Fruit fly (Drosophila melanogaster): ENCODE measurements around the gene CG31751.

CG31751 gene

DNA sequence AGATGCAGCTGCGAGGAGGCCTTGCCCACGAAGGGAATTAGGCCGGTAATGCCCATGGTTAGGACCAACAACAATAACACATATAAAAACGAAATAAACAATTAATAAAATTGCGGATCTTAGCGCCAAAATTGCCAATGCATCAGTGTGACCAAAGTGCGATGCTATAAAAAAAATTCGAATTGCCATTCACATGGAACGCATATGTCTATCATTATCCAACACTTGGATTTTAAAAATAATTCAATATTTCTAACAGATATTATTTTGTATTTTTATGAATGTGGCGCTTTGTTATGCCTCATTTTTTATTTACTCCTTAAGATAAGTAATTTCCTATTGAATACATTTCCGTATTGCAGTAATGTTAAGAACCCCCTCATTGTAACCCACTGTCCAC, 4.9 kb downstream of the CG31751 start, which contains the start of gene tos (continued):
- TF ChIP-seq CG12769 (tag; optimal IDR thresholded peaks at IDR 0.05) (no peak), tll (GFP tag; optimal IDR thresholded peaks at IDR 0.05) (no peak), onecut (GFP tag; IDR thresholded peaks at IDR 0.05) (no peak), CG18011 (GFP tag; optimal IDR thresholded peaks at IDR 0.05) (no peak), kay (GFP tag; optimal IDR thresholded peaks at IDR 0.05) (no peak), Gsc (GFP tag; IDR thresholded peaks at IDR 0.05) (no peak), CG1647 (GFP tag; optimal IDR thresholded peaks at IDR 0.05) (no peak), CG7963 (GFP tag; IDR thresholded peaks at IDR 0.05; ENCODE audit: partially characterized antibody) (no peak), Fer1 (GFP tag; optimal IDR thresholded peaks at IDR 0.05) (peak; percentile 24), tgo (GFP tag; IDR thresholded peaks at IDR 0.05) (no peak), CG1529 (GFP tag; optimal IDR thresholded peaks at IDR 0.05) (no peak), repo (GFP tag; optimal IDR thresholded peaks at IDR 0.05) (no peak), Nf-YB (GFP tag; optimal IDR thresholded peaks at IDR 0.05) (no peak), pho (GFP tag; optimal IDR thresholded peaks at IDR 0.05) (no peak), MESR4 (GFP tag; optimal IDR thresholded peaks at IDR 0.05) (peak; percentile 21), CG8924 (tag; optimal IDR thresholded peaks at IDR 0.05) (no peak), CG17829 (tag; optimal IDR thresholded peaks at IDR 0.05) (no peak), grn (GFP tag; optimal IDR thresholded peaks at IDR 0.05) (no peak), CG6272 (GFP tag; IDR thresholded peaks at IDR 0.05) (no peak), CG17361 (GFP tag; IDR thresholded peaks at IDR 0.05) (no peak), CG11504 (tag; optimal IDR thresholded peaks at IDR 0.05) (no peak), NfI (GFP tag; optimal IDR thresholded peaks at IDR 0.05) (no peak), sens-2 (GFP tag; IDR thresholded peaks at IDR 0.05) (no peak), CG2199 (GFP tag; IDR thresholded peaks at IDR 0.05) (no peak), Dref (GFP tag; IDR thresholded peaks at IDR 0.05) (no peak), Hmx (GFP tag; optimal IDR thresholded peaks at IDR 0.05) (no peak), CG11560 (tag; IDR thresholded peaks at IDR 0.05) (no peak), Tbp (GFP tag; optimal IDR thresholded peaks at IDR 0.05) (no peak), CG12942 (GFP tag; optimal IDR thresholded peaks at IDR 0.05) (no peak), CTCF (GFP tag; optimal IDR thresholded peaks at IDR 0.05) (no peak), h (optimal IDR thresholded peaks at IDR 0.05) (no peak), ash1 (GFP tag; optimal IDR thresholded peaks at IDR 0.05) (no peak), da (GFP tag; optimal IDR thresholded peaks at IDR 0.05) (no peak), Sox100B (GFP tag; optimal IDR thresholded peaks at IDR 0.05) (no peak), Kr (GFP tag; optimal IDR thresholded peaks at IDR 0.05) (no peak), Lim3 (GFP tag; IDR thresholded peaks at IDR 0.05) (no peak), gem (tag; optimal IDR thresholded peaks at IDR 0.05) (no peak), Nf-YC (tag; optimal IDR thresholded peaks at IDR 0.05) (no peak), CG2120 (GFP tag; optimal IDR thresholded peaks at IDR 0.05) (no peak), Trl (optimal IDR thresholded peaks at IDR 0.05) (no peak), Trl (GFP tag; optimal IDR thresholded peaks at IDR 0.05) (no peak), CG10147 (GFP tag; optimal IDR thresholded peaks at IDR 0.05) (no peak), sob (GFP tag; IDR thresholded peaks at IDR 0.05) (peak; percentile 42), so (GFP tag; IDR thresholded peaks at IDR 0.05) (no peak), tap (tag; optimal IDR thresholded peaks at IDR 0.05) (no peak), chif (GFP tag; optimal IDR thresholded peaks at IDR 0.05) (no peak), D (optimal IDR thresholded peaks at IDR 0.05) (no peak), D (GFP tag; optimal IDR thresholded peaks at IDR 0.05) (no peak), CG17568 (GFP tag; optimal IDR thresholded peaks at IDR 0.05) (no peak), nom (GFP tag; optimal IDR thresholded peaks at IDR 0.05) (no peak), CG3726 (GFP tag; IDR thresholded peaks at IDR 0.05) (no peak), dan (GFP tag; IDR thresholded peaks at IDR 0.05) (no peak), bcd (GFP tag; optimal IDR thresholded peaks at IDR 0.05) (no peak), ken (GFP tag; IDR thresholded peaks at IDR 0.05) (no peak)

Measured in whole organism, embryonic.